Fruit fly (Drosophila melanogaster) whole organism, embryonic: Measurements from ENCODE around the gene Egfrap.

Experiments used
- Aef1 ChIP-seq: fragments of 200-800 bp; sonication (Bioruptor generic); IDR thresholded peaks from 3 replicates; pipeline ENCODE4 v1.3.6; 2022; ENCODE audit warnings: missing biosample characterization, missing genetic modification characterization
- Atf-2 ChIP-seq: fragments of 200-800 bp; sonication (Bioruptor generic); optimal IDR thresholded peaks from 2 replicates; lab custom pipeline; 2016; ENCODE audit warnings: missing biosample characterization, missing genetic modification characterization
- Bdp1 ChIP-seq: fragments of 200-800 bp; sonication (Bioruptor generic); optimal IDR thresholded peaks from 3 replicates; lab custom pipeline; 2016; ENCODE audit warnings: missing biosample characterization, missing genetic modification characterization
- Bteb2 ChIP-seq: fragments of 200-800 bp; sonication (Bioruptor generic); optimal IDR thresholded peaks from 2 replicates; lab custom pipeline; 2016; ENCODE audit warnings: missing biosample characterization, missing genetic modification characterization
- CG10462 ChIP-seq: fragments of 200-800 bp; sonication (Bioruptor generic); optimal IDR thresholded peaks from 2 replicates; lab custom pipeline; 2016; ENCODE audit warnings: missing biosample characterization, missing genetic modification characterization
- CG11723 ChIP-seq: fragments of 200-800 bp; sonication (Bioruptor generic); optimal IDR thresholded peaks from 2 replicates; lab custom pipeline; 2017; ENCODE audit warnings: missing biosample characterization, mild to moderate bottlenecking, missing genetic modification characterization
- CG12219 ChIP-seq: fragments of 200-800 bp; sonication (Bioruptor generic); optimal IDR thresholded peaks from 3 replicates; lab custom pipeline; 2018; ENCODE audit warnings: missing biosample characterization, mild to moderate bottlenecking, missing genetic modification characterization
- CG13296 ChIP-seq: fragments of 200-800 bp; sonication (Bioruptor generic); optimal IDR thresholded peaks from 3 replicates; lab custom pipeline; 2018; ENCODE audit warnings: missing biosample characterization, mild to moderate bottlenecking, missing genetic modification characterization
- CG1603 ChIP-seq: fragments of 200-800 bp; sonication (Bioruptor generic); optimal IDR thresholded peaks from 2 replicates; lab custom pipeline; 2019; ENCODE audit warnings: missing biosample characterization, mild to moderate bottlenecking, missing genetic modification characterization, moderate library complexity
- CG17829 ChIP-seq: fragments of 200-800 bp; optimal IDR thresholded peaks from 2 replicates; lab custom pipeline; 2019; ENCODE audit warnings: missing biosample characterization, mild to moderate bottlenecking, missing genetic modification characterization, moderate library complexity
- CG1792 ChIP-seq: fragments of 200-800 bp; sonication (Bioruptor generic); optimal IDR thresholded peaks from 2 replicates; lab custom pipeline; 2016; ENCODE audit warnings: missing biosample characterization, missing genetic modification characterization
- CG2129 ChIP-seq: fragments of 200-800 bp; sonication (Bioruptor generic); IDR thresholded peaks from 2 replicates; pipeline ENCODE4 v1.3.6; 2022; ENCODE audit warnings: missing biosample characterization, missing genetic modification characterization; ENCODE audit not compliant: partially characterized antibody
- CG2199 ChIP-seq: fragments of 200-800 bp; sonication (Bioruptor generic); IDR thresholded peaks from 3 replicates; pipeline ENCODE4 v1.3.6; 2022; ENCODE audit warnings: missing biosample characterization, missing genetic modification characterization
- CG3065 ChIP-seq: fragments of 200-800 bp; sonication (Bioruptor generic); optimal IDR thresholded peaks from 2 replicates; lab custom pipeline; 2016; ENCODE audit warnings: missing biosample characterization, missing genetic modification characterization
- CG31388 ChIP-seq: fragments of 200-800 bp; sonication (Bioruptor generic); optimal IDR thresholded peaks from 2 replicates; lab custom pipeline; 2016; ENCODE audit warnings: missing biosample characterization, missing genetic modification characterization
- CG34376 ChIP-seq: fragments of 200-800 bp; sonication (Bioruptor generic); optimal IDR thresholded peaks from 2 replicates; lab custom pipeline; 2018; ENCODE audit warnings: missing biosample characterization, mild to moderate bottlenecking, missing genetic modification characterization
- CG3847 ChIP-seq: fragments of 200-800 bp; sonication (Bioruptor generic); IDR thresholded peaks from 2 replicates; pipeline ENCODE4 v1.3.6; 2022; ENCODE audit warnings: missing biosample characterization, missing genetic modification characterization
- CG7963 ChIP-seq: fragments of 200-800 bp; sonication (Bioruptor generic); IDR thresholded peaks from 3 replicates; pipeline ENCODE4 v1.3.6; 2022; ENCODE audit warnings: missing biosample characterization, missing genetic modification characterization; ENCODE audit not compliant: partially characterized antibody
- CG8388 ChIP-seq: fragments of 200-800 bp; sonication (Bioruptor generic); optimal IDR thresholded peaks from 2 replicates; lab custom pipeline; 2019; ENCODE audit warnings: missing biosample characterization, mild to moderate bottlenecking, missing genetic modification characterization, moderate library complexity
- CG8765 ChIP-seq: fragments of 200-800 bp; sonication (Bioruptor generic); IDR thresholded peaks from 2 replicates; pipeline ENCODE4 v1.3.6; 2022; ENCODE audit warnings: missing biosample characterization, missing genetic modification characterization
- CG9215 ChIP-seq: fragments of 200-800 bp; sonication (Bioruptor generic); IDR thresholded peaks from 2 replicates; pipeline ENCODE4 v1.3.6; 2022; ENCODE audit warnings: missing biosample characterization, missing genetic modification characterization
- CG9609 ChIP-seq: fragments of 200-800 bp; sonication (Bioruptor generic); optimal IDR thresholded peaks from 3 replicates; lab custom pipeline; 2016; ENCODE audit warnings: missing biosample characterization, missing genetic modification characterization
- Camta ChIP-seq: fragments of 200-800 bp; sonication (Bioruptor generic); optimal IDR thresholded peaks from 2 replicates; lab custom pipeline; 2016; ENCODE audit warnings: missing biosample characterization, missing genetic modification characterization
- Deaf1 ChIP-seq: fragments of 200-800 bp; optimal IDR thresholded peaks from 3 replicates; lab custom pipeline; 2019; ENCODE audit warnings: missing biosample characterization, mild to moderate bottlenecking, missing genetic modification characterization, moderate library complexity
- GATAe ChIP-seq: fragments of 200-800 bp; sonication (Bioruptor generic); conservative IDR thresholded peaks from 2 replicates; pipeline ENCODE4 v1.3.6; 2022; ENCODE audit warnings: missing biosample characterization, missing genetic modification characterization
- H15 ChIP-seq: fragments of 200-800 bp; sonication (Bioruptor generic); IDR thresholded peaks from 3 replicates; pipeline ENCODE4 v1.3.6; 2022; ENCODE audit warnings: missing biosample characterization, missing genetic modification characterization
- MTF-1 ChIP-seq: fragments of 200-800 bp; sonication (Bioruptor generic); optimal IDR thresholded peaks from 2 replicates; lab custom pipeline; 2018; ENCODE audit warnings: missing biosample characterization, mild to moderate bottlenecking, missing genetic modification characterization, borderline replicate concordance
- Med ChIP-seq: fragments of 200-800 bp; sonication (Bioruptor generic); peaks from one replicate; lab custom pipeline; 2016; ENCODE audit warnings: missing biosample characterization, missing genetic modification characterization, mild to moderate bottlenecking, inconsistent platforms, moderate library complexity
- Myb ChIP-seq: fragments of 200-800 bp; sonication (Bioruptor generic); optimal IDR thresholded peaks from 2 replicates; lab custom pipeline; 2016; ENCODE audit warnings: missing biosample characterization, missing genetic modification characterization
- NfI ChIP-seq: fragments of 200-800 bp; sonication (Bioruptor generic); optimal IDR thresholded peaks from 3 replicates; lab custom pipeline; 2018; ENCODE audit warnings: missing biosample characterization, mild to moderate bottlenecking, missing genetic modification characterization, moderate library complexity
- PHDP ChIP-seq: fragments of 200-800 bp; sonication (Bioruptor generic); optimal IDR thresholded peaks from 3 replicates; lab custom pipeline; 2018; ENCODE audit warnings: missing biosample characterization, mild to moderate bottlenecking, missing genetic modification characterization, moderate library complexity
- Rx ChIP-seq: fragments of 200-800 bp; sonication (Bioruptor generic); IDR thresholded peaks from 2 replicates; pipeline ENCODE4 v1.3.6; 2022; ENCODE audit warnings: missing biosample characterization, missing genetic modification characterization
- Trl ChIP-seq, 3 experiments: fragments of >200 bp in 2 of 3; fragments of 200-800 bp in 1 of 3; sonication (Bioruptor generic) in 1 of 3; optimal IDR thresholded peaks; 2 replicates in 1 of 3; 3 replicates in 2 of 3; lab custom pipeline; 2016 to 2017; ENCODE audit warnings: missing biosample characterization in 1 of 3, missing genetic modification characterization in 1 of 3
- ash1 ChIP-seq: fragments of 200-800 bp; sonication (Bioruptor generic); optimal IDR thresholded peaks from 2 replicates; lab custom pipeline; 2018; ENCODE audit warnings: missing biosample characterization, mild to moderate bottlenecking, missing genetic modification characterization
- cad ChIP-seq: fragments of >200 bp; optimal IDR thresholded peaks from 2 replicates; lab custom pipeline; 2017; ENCODE audit warnings: missing biosample characterization, missing genetic modification characterization
- cg ChIP-seq: fragments of 200-800 bp; sonication (Bioruptor generic); optimal IDR thresholded peaks from 3 replicates; lab custom pipeline; 2019; ENCODE audit warnings: missing biosample characterization, mild to moderate bottlenecking, missing genetic modification characterization, moderate library complexity
- chm ChIP-seq: fragments of 200-800 bp; sonication (Bioruptor generic); IDR thresholded peaks from 2 replicates; pipeline ENCODE4 v1.3.6; 2022; ENCODE audit warnings: missing biosample characterization, missing genetic modification characterization
- gfzf ChIP-seq: fragments of 200-800 bp; sonication (Bioruptor generic); optimal IDR thresholded peaks from 2 replicates; lab custom pipeline; 2016; ENCODE audit warnings: missing biosample characterization, mild to moderate bottlenecking, missing genetic modification characterization, moderate library complexity
- inv ChIP-seq: fragments of 200-800 bp; sonication (Bioruptor generic); IDR thresholded peaks from 2 replicates; pipeline ENCODE4 v1.3.6; 2022; ENCODE audit warnings: missing biosample characterization, missing genetic modification characterization; ENCODE audit not compliant: partially characterized antibody
- lab ChIP-seq: fragments of 200-800 bp; sonication (Bioruptor generic); optimal IDR thresholded peaks from 3 replicates; lab custom pipeline; 2017; ENCODE audit warnings: missing biosample characterization, missing genetic modification characterization, mild to moderate bottlenecking, moderate library complexity, missing genetic modification reagents
- maf-S ChIP-seq: fragments of 200-800 bp; sonication (Bioruptor generic); optimal IDR thresholded peaks from 2 replicates; lab custom pipeline; 2016; ENCODE audit warnings: missing biosample characterization, missing genetic modification characterization
- mirr ChIP-seq: fragments of 200-800 bp; sonication (Bioruptor generic); optimal IDR thresholded peaks from 3 replicates; lab custom pipeline; 2018; ENCODE audit warnings: missing biosample characterization, mild to moderate bottlenecking, missing genetic modification characterization
- nom ChIP-seq: fragments of 200-800 bp; sonication (Bioruptor generic); optimal IDR thresholded peaks from 2 replicates; lab custom pipeline; 2017; ENCODE audit warnings: missing biosample characterization, missing genetic modification characterization, mild to moderate bottlenecking, moderate library complexity, missing genetic modification reagents
- p53 ChIP-seq: fragments of 200-800 bp; sonication (Bioruptor generic); optimal IDR thresholded peaks from 2 replicates; lab custom pipeline; 2016; ENCODE audit warnings: missing biosample characterization, missing genetic modification characterization
- scrt ChIP-seq: fragments of 200-800 bp; sonication (Bioruptor generic); optimal IDR thresholded peaks from 2 replicates; lab custom pipeline; 2018; ENCODE audit warnings: missing biosample characterization, mild to moderate bottlenecking, missing genetic modification characterization, moderate library complexity
- sima ChIP-seq: fragments of 200-800 bp; sonication (Bioruptor generic); optimal IDR thresholded peaks from 2 replicates; lab custom pipeline; 2016; ENCODE audit warnings: missing biosample characterization, missing genetic modification characterization
- sisA ChIP-seq: fragments of 200-800 bp; sonication (Bioruptor generic); IDR thresholded peaks from 2 replicates; pipeline ENCODE4 v1.3.6; 2022; ENCODE audit warnings: missing biosample characterization, missing genetic modification characterization
- sr ChIP-seq: fragments of 200-800 bp; sonication (Bioruptor generic); IDR thresholded peaks from 3 replicates; pipeline ENCODE4 v1.3.6; 2022; ENCODE audit warnings: missing biosample characterization, missing genetic modification characterization

The Egfrap gene

DNA sequence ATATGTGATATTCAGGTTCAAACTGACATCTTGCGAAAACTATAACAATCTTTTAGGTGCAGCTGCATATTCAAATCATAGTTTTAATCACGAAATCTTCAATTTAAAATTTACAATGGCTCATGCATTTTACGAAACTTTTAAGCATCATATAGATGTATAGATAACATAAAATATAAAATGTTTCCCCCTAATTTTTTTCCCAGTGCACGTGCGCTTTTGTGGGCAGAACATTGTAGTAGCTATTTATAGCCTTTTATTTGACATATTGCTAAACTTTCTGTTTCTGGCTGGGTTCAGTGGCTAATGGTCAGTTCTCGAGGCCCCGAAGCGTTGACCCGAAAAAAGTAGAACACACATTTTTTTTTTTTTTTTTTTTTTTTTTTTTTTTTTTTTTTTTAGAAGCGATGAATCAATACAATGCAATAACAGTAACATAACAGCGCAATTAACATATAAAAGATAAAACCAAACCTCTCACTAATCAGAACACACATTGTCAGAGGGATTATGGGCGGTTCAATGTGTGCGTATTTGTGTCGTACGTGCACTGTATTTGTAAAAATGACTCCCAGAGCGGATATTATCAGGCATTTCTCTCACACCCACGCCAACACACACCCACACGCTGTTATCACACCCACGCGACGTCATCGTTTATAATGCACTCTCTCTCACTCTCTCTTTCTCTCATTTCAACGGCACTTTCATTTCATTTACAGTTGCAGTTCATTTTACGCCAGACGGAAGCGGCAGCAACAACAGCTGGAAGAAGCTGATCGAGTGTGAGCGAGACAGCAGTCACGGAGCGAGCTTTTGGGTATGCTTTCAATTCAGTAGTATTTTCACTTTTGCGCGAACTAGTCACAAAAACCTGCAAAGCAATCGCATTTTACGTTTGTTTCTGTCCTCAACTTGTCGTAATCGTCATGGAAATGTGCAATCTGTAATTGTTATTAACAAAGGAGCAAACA, 24.2 kb downstream of the Egfrap start (continued):
- TF ChIP-seq CG8388 (GFP tag; lab: Kevin White, UChicago) (peak; percentile 69), Rx (no peak; the same call in 1 of the 2 replicates), ash1 (GFP tag; lab: Kevin White, UChicago) (no peak), CG13296 (GFP tag; lab: Kevin White, UChicago) (no peak), H15 (GFP tag; lab: Robert Waterston, UW) (no peak), CG11723 (GFP tag; lab: Kevin White, UChicago) (peak; percentile 25), MTF-1 (GFP tag; lab: Kevin White, UChicago) (no peak), cad (GFP tag; lab: Kevin White, UChicago) (no peak), CG3065 (GFP tag; lab: Kevin White, UChicago) (no peak), sima (GFP tag; lab: Kevin White, UChicago) (no peak), CG8765 (GFP tag; lab: Robert Waterston, UW) (no peak), CG9215 (GFP tag; lab: Robert Waterston, UW) (no peak), maf-S (no peak), CG1792 (GFP tag; lab: Kevin White, UChicago) (no peak), chm (no peak), cg (GFP tag; lab: Kevin White, UChicago) (peak; percentile 71), sisA (no peak), Med (GFP tag; lab: Kevin White, UChicago) (peak; percentile 81), CG34376 (no peak), Deaf1 (no peak), CG17829 (peak; percentile 28), CG31388 (GFP tag; lab: Kevin White, UChicago) (no peak), NfI (peak; percentile 45), CG2199 (GFP tag; lab: Robert Waterston, UW) (no peak), scrt (GFP tag; lab: Kevin White, UChicago) (no peak), Myb (peak; percentile 14), CG7963 (no peak), Aef1 (GFP tag; lab: Robert Waterston, UW) (no peak), gfzf (GFP tag; lab: Kevin White, UChicago) (no peak), mirr (GFP tag; lab: Kevin White, UChicago) (no peak), Bdp1 (GFP tag; lab: Kevin White, UChicago) (no peak), CG2129 (GFP tag; lab: Robert Waterston, UW) (no peak), PHDP (tag; lab: Kevin White, UChicago) (peak; percentile 61), nom (peak; percentile 46), p53 (no peak), CG12219 (GFP tag; lab: Kevin White, UChicago) (peak; percentile 41), CG1603 (peak; percentile 52), CG3847 (GFP tag; lab: Robert Waterston, UW) (peak; percentile 36; the same call in 1 of the 2 replicates), lab (GFP tag; lab: Kevin White, UChicago) (peak; percentile 5), Bteb2 (GFP tag; lab: Kevin White, UChicago) (peak; percentile 31), CG10462 (GFP tag; lab: Kevin White, UChicago) (peak; percentile 17), CG9609 (no peak), inv (GFP tag; lab: Robert Waterston, UW) (no peak), Camta (no peak), Trl (optimal IDR thresholded peaks at IDR 0.05; lab: Kevin White, UChicago) (peak; percentile 52 to 64), Trl (GFP tag; optimal IDR thresholded peaks at IDR 0.05; lab: Kevin White, UChicago) (no peak), Atf-2 (GFP tag; lab: Kevin White, UChicago) (peak; percentile 35), GATAe (GFP tag; lab: Robert Waterston, UW) (no peak), sr (GFP tag; lab: Robert Waterston, UW) (peak; percentile 99)
